Worm (Caenorhabditis elegans): ENCODE data around the gene T07D3.9.

DNA sequence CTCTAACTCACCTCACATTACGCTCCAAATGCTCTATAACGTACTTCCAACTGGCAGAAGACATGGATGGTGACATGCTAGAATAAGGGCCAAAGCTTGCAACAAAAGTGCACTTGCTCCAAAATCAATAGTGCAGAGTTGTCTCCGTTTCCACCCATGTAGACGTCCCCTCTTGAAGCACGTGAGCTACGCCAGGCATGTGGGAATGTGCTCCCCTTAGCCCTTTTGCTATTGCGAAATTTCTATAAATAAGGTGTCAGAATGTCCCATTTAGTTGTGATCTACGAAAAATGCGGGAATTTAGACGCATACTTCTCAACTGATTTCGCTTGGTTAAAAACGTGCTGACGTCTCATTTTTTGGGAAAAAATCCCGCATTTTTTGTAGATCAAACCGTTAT, 49.7 kb upstream of the T07D3.9 start:
- TF ChIP-seq dao-5 (tag; optimal IDR thresholded peaks at IDR 0.05) = no peak
- TF ChIP-seq him-1 (tag; optimal IDR thresholded peaks at IDR 0.05) = no peak

All from whole organism, L4/young adult.